Fruit fly (Drosophila melanogaster) whole organism, wandering third instar larva: ENCODE results near the gene Srp72.

ENCODE experiments used
- Dif ChIP-seq: fragments of 200-275, 200-300 bp; sonication (Bioruptor generic); optimal IDR thresholded peaks from 2 replicates; lab custom pipeline; 2018; ENCODE audit warnings: missing biosample characterization, missing genetic modification characterization; ENCODE audit not compliant: partially characterized antibody
- HLH106 ChIP-seq: fragments of 200-800 bp; optimal IDR thresholded peaks from 3 replicates; lab custom pipeline; 2019; ENCODE audit warnings: missing biosample characterization, mild to moderate bottlenecking, missing genetic modification characterization, moderate library complexity
- OdsH ChIP-seq: fragments of 200-800 bp; sonication (Bioruptor generic); optimal IDR thresholded peaks from 2 replicates; lab custom pipeline; 2016; ENCODE audit warnings: missing biosample characterization, mild to moderate bottlenecking, missing genetic modification characterization
- dmrt93B ChIP-seq: fragments of 200-800 bp; sonication (Bioruptor generic); optimal IDR thresholded peaks from 2 replicates; lab custom pipeline; 2018; ENCODE audit warnings: missing biosample characterization, mild to moderate bottlenecking, missing genetic modification characterization
- fru ChIP-seq: fragments of 200-800 bp; sonication (Bioruptor generic); optimal IDR thresholded peaks from 3 replicates; lab custom pipeline; 2016; ENCODE audit warnings: missing biosample characterization, mild to moderate bottlenecking, missing genetic modification characterization
- h ChIP-seq: fragments of 200-800 bp; sonication (Bioruptor generic); optimal IDR thresholded peaks from 3 replicates; lab custom pipeline; 2016; ENCODE audit warnings: missing biosample characterization, mild to moderate bottlenecking, missing genetic modification characterization
- jim ChIP-seq: fragments of 175-275, 200-325 bp; sonication (Bioruptor generic); optimal IDR thresholded peaks from 2 replicates; lab custom pipeline; 2016; ENCODE audit warnings: missing biosample characterization, mild to moderate bottlenecking, missing genetic modification characterization
- pan ChIP-seq: fragments of >200 bp; optimal IDR thresholded peaks from 2 replicates; lab custom pipeline; 2017
- sage ChIP-seq: fragments of 200-800 bp; sonication (Bioruptor generic); optimal IDR thresholded peaks from 2 replicates; lab custom pipeline; 2016; ENCODE audit warnings: missing biosample characterization, mild to moderate bottlenecking, missing genetic modification characterization
- usp ChIP-seq: fragments of >200 bp; optimal IDR thresholded peaks from 2 replicates; lab custom pipeline; 2017; ENCODE audit warnings: missing biosample characterization, missing genetic modification characterization

DNA sequence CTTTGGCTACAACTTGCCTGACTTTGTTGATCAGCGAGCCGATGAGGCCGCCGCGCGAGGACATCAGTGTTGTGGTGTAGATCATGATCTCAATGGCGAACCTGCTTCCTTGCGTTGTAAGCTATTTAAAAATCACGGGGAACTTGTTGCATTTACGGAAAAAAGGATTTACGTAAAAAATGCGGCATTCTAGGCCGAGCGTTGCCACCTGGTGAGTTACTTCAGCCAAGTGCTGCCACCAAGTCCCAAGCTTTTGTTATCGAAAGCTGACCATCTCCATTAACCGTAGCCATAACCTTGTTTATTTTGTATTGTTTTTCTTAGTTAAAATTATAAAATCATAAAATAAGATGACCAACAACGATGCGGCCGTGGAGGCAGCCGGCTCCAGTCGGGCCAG is 11.7 kb upstream of the Srp72 start, which contains the start of the genes TFAM and CG5412:
- TF ChIP-seq fru (GFP tag; lab: Kevin White, UChicago): no peak
- no peak for TF ChIP-seq HLH106 (tag; lab: Kevin White, UChicago)
- no peak for TF ChIP-seq sage (GFP tag; lab: Kevin White, UChicago)
- TF ChIP-seq Dif: no peak
- TF ChIP-seq dmrt93B: no peak
- TF ChIP-seq pan: no peak
- TF ChIP-seq h: no peak
- no peak for TF ChIP-seq jim (GFP tag; lab: Kevin White, UChicago)
- no peak for TF ChIP-seq usp
- TF ChIP-seq OdsH (GFP tag; lab: Kevin White, UChicago): no peak
